Fruit fly (Drosophila melanogaster): Measurements from ENCODE around the gene CG10352.
A peak's percentile ranks its signal among the peaks of the same experiment; 100 is the strongest.

The CG10352 gene

DNA sequence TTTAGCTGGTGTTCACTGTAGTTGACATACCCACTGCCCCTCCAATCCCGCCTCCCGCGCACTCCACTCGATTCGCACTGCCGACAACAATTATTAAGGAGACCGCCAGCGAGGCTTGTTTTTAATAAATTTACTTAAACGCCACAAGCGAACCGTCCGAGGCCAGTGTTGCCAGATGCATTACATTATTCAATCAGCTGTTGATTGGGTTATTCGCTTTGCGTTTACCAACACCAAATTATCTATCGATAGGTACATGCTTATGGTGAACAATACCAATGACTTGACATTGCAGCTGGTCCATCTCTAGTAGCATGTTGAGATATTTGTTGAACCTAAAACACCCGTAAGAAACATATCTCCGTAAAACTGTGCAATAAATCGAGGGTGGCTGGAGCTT is 10.0 kb upstream of the CG10352 start, which contains the start of the genes CG10353 and SelG (continued):
- TF ChIP-seq eyg (GFP tag; optimal IDR thresholded peaks at IDR 0.05) (peak; percentile 38), CG2712 (tag; optimal IDR thresholded peaks at IDR 0.05) (peak; percentile 61), Dad (GFP tag; optimal IDR thresholded peaks at IDR 0.05) (peak; percentile 60), CG18599 (GFP tag; optimal IDR thresholded peaks at IDR 0.05) (peak; percentile 26), gsb (GFP tag; IDR thresholded peaks at IDR 0.05) (no peak)

- TF ChIP-seq CG3281 (GFP tag; optimal IDR thresholded peaks at IDR 0.05), result peak; percentile 68
- peak; percentile 32; the same call in 1 of the 2 replicates for TF ChIP-seq CG10366 (GFP tag; IDR thresholded peaks at IDR 0.05)
- TF ChIP-seq pho (GFP tag; optimal IDR thresholded peaks at IDR 0.05), result no peak
- TF ChIP-seq MBD-R2 (GFP tag; IDR thresholded peaks at IDR 0.05), result peak; percentile 23; the same call in 1 of the 2 replicates
- TF ChIP-seq sqz (GFP tag; optimal IDR thresholded peaks at IDR 0.05), result peak; percentile 12
- peak; percentile 38 for TF ChIP-seq CG30403 (GFP tag; optimal IDR thresholded peaks at IDR 0.05)
- no peak for TF ChIP-seq CG11093 (GFP tag; IDR thresholded peaks at IDR 0.05)
- TF ChIP-seq Hey (tag; optimal IDR thresholded peaks at IDR 0.05), result peak; percentile 2
- TF ChIP-seq Nf-YC (tag; optimal IDR thresholded peaks at IDR 0.05), result peak; percentile 35
- TF ChIP-seq Sry-δ (GFP tag; optimal IDR thresholded peaks at IDR 0.05), result no peak
- TF ChIP-seq ab (GFP tag; optimal IDR thresholded peaks at IDR 0.05), result no peak
- peak; percentile 15 for TF ChIP-seq Chrac-16 (GFP tag; optimal IDR thresholded peaks at IDR 0.05)
- peak; percentile 24 for TF ChIP-seq CG11723 (GFP tag; optimal IDR thresholded peaks at IDR 0.05)
- TF ChIP-seq vvl (GFP tag; IDR thresholded peaks at IDR 0.05), result peak; percentile 52; the same call in 1 of the 2 replicates
- no peak for TF ChIP-seq knrl (GFP tag; IDR thresholded peaks at IDR 0.05; ENCODE audit: partially characterized antibody)
- TF ChIP-seq Sox102F (GFP tag; optimal IDR thresholded peaks at IDR 0.05), result peak; percentile 44
- peak; percentile 19 for TF ChIP-seq CG12219 (GFP tag; optimal IDR thresholded peaks at IDR 0.05)
- no peak for TF ChIP-seq run (tag; optimal IDR thresholded peaks at IDR 0.05)
- peak; percentile 48 for TF ChIP-seq fd3F (GFP tag; optimal IDR thresholded peaks at IDR 0.05)
- TF ChIP-seq CG11085 (GFP tag; IDR thresholded peaks at IDR 0.05), result no peak
- TF ChIP-seq CG3407 (GFP tag; optimal IDR thresholded peaks at IDR 0.05), result peak; percentile 0
- TF ChIP-seq Hr3 (GFP tag; optimal IDR thresholded peaks at IDR 0.05), result peak; percentile 16
- TF ChIP-seq CTCF (GFP tag; optimal IDR thresholded peaks at IDR 0.05), result no peak
- peak; percentile 43 for TF ChIP-seq Fer3 (tag; optimal IDR thresholded peaks at IDR 0.05)
- TF ChIP-seq CG2712 (tag; optimal IDR thresholded peaks at IDR 0.05), result peak; percentile 10
- peak; percentile 49 for TF ChIP-seq Hmr (GFP tag; optimal IDR thresholded peaks at IDR 0.05)
- TF ChIP-seq amos (GFP tag; IDR thresholded peaks at IDR 0.05; ENCODE audit: partially characterized antibody), result peak; percentile 26; the same call in 1 of the 2 replicates
- TF ChIP-seq Deaf1 (tag; optimal IDR thresholded peaks at IDR 0.05), result peak; percentile 39
- TF ChIP-seq sima (GFP tag; optimal IDR thresholded peaks at IDR 0.05), result no peak
- peak; percentile 45 for TF ChIP-seq CG15514 (GFP tag; optimal IDR thresholded peaks at IDR 0.05)
- TF ChIP-seq CG1602 (GFP tag; optimal IDR thresholded peaks at IDR 0.05), result no peak
- TF ChIP-seq Asciz (GFP tag; optimal IDR thresholded peaks at IDR 0.05), result no peak
- TF ChIP-seq gro (GFP tag; optimal IDR thresholded peaks at IDR 0.05), result no peak
- TF ChIP-seq so (GFP tag; IDR thresholded peaks at IDR 0.05), result no peak
- peak; percentile 50; the same call in 1 of the 2 replicates for TF ChIP-seq lmd (GFP tag; IDR thresholded peaks at IDR 0.05)
- TF ChIP-seq CG17186 (GFP tag; optimal IDR thresholded peaks at IDR 0.05), result no peak
- TF ChIP-seq CG7556 (GFP tag; optimal IDR thresholded peaks at IDR 0.05), result peak; percentile 53
- TF ChIP-seq CG10209 (GFP tag; optimal IDR thresholded peaks at IDR 0.05), result peak; percentile 65
- TF ChIP-seq kah (GFP tag; optimal IDR thresholded peaks at IDR 0.05), result no peak
- TF ChIP-seq CG2120 (GFP tag; optimal IDR thresholded peaks at IDR 0.05), result peak; percentile 40
- peak; percentile 70 for TF ChIP-seq CG2678 (tag; optimal IDR thresholded peaks at IDR 0.05)
- TF ChIP-seq CG13123 (GFP tag; optimal IDR thresholded peaks at IDR 0.05), result no peak
- no peak for TF ChIP-seq twi (tag; optimal IDR thresholded peaks at IDR 0.05)
- peak; percentile 47 for TF ChIP-seq sug (tag; optimal IDR thresholded peaks at IDR 0.05)
- TF ChIP-seq dpn (GFP tag; optimal IDR thresholded peaks at IDR 0.05), result peak in 1 of 2 experiments; percentile 37
- TF ChIP-seq Rfx (GFP tag; IDR thresholded peaks at IDR 0.05), result peak; percentile 58
These were observed 8.4 kb upstream of the CG10352 start for dm6 chrX:11885356-11885755.

Data from whole organism, embryonic.